Fruit fly (Drosophila melanogaster) whole organism, prepupa: ENCODE data around the gene HDAC1.

Source experiments
- Blimp-1 ChIP-seq: fragments of 200-800 bp; sonication (Bioruptor generic); optimal IDR thresholded peaks from 3 replicates; lab custom pipeline; 2017; ENCODE audit warnings: missing biosample characterization, missing genetic modification characterization, mild to moderate bottlenecking, moderate library complexity, missing genetic modification reagents
- CG10669 ChIP-seq: fragments of 200-800 bp; sonication (Bioruptor generic); optimal IDR thresholded peaks from 3 replicates; lab custom pipeline; 2018; ENCODE audit warnings: missing biosample characterization, mild to moderate bottlenecking, missing genetic modification characterization, moderate library complexity
- CG11294 ChIP-seq: fragments of 200-800 bp; sonication (Bioruptor generic); IDR thresholded peaks from 2 replicates; pipeline ENCODE4 v1.3.6; 2022; ENCODE audit warnings: missing biosample characterization, missing genetic modification characterization
- CG11762 ChIP-seq: fragments of 200-800 bp; sonication (Bioruptor generic); optimal IDR thresholded peaks from 3 replicates; lab custom pipeline; 2016; ENCODE audit warnings: missing biosample characterization, missing genetic modification characterization; ENCODE audit not compliant: insufficient read depth
- CG11902 ChIP-seq: fragments of 200-800 bp; sonication (Bioruptor generic); optimal IDR thresholded peaks from 3 replicates; lab custom pipeline; 2016; ENCODE audit warnings: missing biosample characterization, missing genetic modification characterization
- CG15336 ChIP-seq: fragments of 200-800 bp; sonication (Bioruptor generic); IDR thresholded peaks from 2 replicates; pipeline ENCODE4 v1.3.6; 2022; ENCODE audit warnings: missing biosample characterization, missing genetic modification characterization
- CG1621 ChIP-seq: fragments of 200-800 bp; sonication (Bioruptor generic); optimal IDR thresholded peaks from 3 replicates; lab custom pipeline; 2018; ENCODE audit warnings: missing biosample characterization, mild to moderate bottlenecking, missing genetic modification characterization
- CG16779 ChIP-seq: fragments of 200-800 bp; sonication (Bioruptor generic); optimal IDR thresholded peaks from 3 replicates; lab custom pipeline; 2017; ENCODE audit warnings: missing biosample characterization, mild to moderate bottlenecking, missing genetic modification characterization
- CG3032 ChIP-seq: fragments of 200-800 bp; optimal IDR thresholded peaks from 2 replicates; lab custom pipeline; 2019; ENCODE audit warnings: missing biosample characterization, mild to moderate bottlenecking, missing genetic modification characterization, moderate library complexity
- CG32006 ChIP-seq: fragments of 200-800 bp; sonication (Bioruptor generic); optimal IDR thresholded peaks from 3 replicates; lab custom pipeline; 2017; ENCODE audit warnings: missing biosample characterization, mild to moderate bottlenecking, missing genetic modification characterization
- CG3919 ChIP-seq: fragments of 200-800 bp; sonication (Bioruptor generic); optimal IDR thresholded peaks from 3 replicates; lab custom pipeline; 2016; ENCODE audit warnings: missing biosample characterization, missing genetic modification characterization
- CG4318 ChIP-seq: fragments of 200-800 bp; sonication (Bioruptor generic); optimal IDR thresholded peaks from 3 replicates; lab custom pipeline; 2017; ENCODE audit warnings: missing biosample characterization, mild to moderate bottlenecking, missing genetic modification characterization
- CG6276 ChIP-seq: fragments of 200-800 bp; sonication (Bioruptor generic); optimal IDR thresholded peaks from 2 replicates; lab custom pipeline; 2017; ENCODE audit warnings: missing biosample characterization, mild to moderate bottlenecking, missing genetic modification characterization
- CG6792 ChIP-seq: fragments of 200-800 bp; sonication (Bioruptor generic); optimal IDR thresholded peaks from 3 replicates; lab custom pipeline; 2016; ENCODE audit warnings: missing biosample characterization, missing genetic modification characterization
- CG6808 ChIP-seq: fragments of 200-800 bp; sonication (Bioruptor generic); optimal IDR thresholded peaks from 3 replicates; lab custom pipeline; 2017; ENCODE audit warnings: missing biosample characterization, missing genetic modification characterization, mild to moderate bottlenecking, moderate library complexity, missing genetic modification reagents
- CG6854 ChIP-seq: fragments of 200-800 bp; sonication (Bioruptor generic); optimal IDR thresholded peaks from 2 replicates; lab custom pipeline; 2017; ENCODE audit warnings: missing biosample characterization, mild to moderate bottlenecking, missing genetic modification characterization
- CG8119 ChIP-seq: fragments of 200-800 bp; sonication (Bioruptor generic); IDR thresholded peaks from 3 replicates; pipeline ENCODE4 v1.3.6; 2022; ENCODE audit warnings: missing biosample characterization, missing genetic modification characterization
- CG8319 ChIP-seq: fragments of 200-800 bp; sonication (Bioruptor generic); optimal IDR thresholded peaks from 3 replicates; lab custom pipeline; 2016; ENCODE audit warnings: missing biosample characterization, missing genetic modification characterization
- CG8632 ChIP-seq: fragments of 200-800 bp; sonication (Bioruptor generic); optimal IDR thresholded peaks from 3 replicates; lab custom pipeline; 2016; ENCODE audit warnings: missing biosample characterization, missing genetic modification characterization
- Eip78C ChIP-seq: fragments of 200-800 bp; sonication (Bioruptor generic); peaks from one replicate; lab custom pipeline; 2016; ENCODE audit warnings: missing biosample characterization, missing genetic modification characterization
- Hr38 ChIP-seq: sonication (Bioruptor generic); optimal IDR thresholded peaks from 2 replicates; lab custom pipeline; 2016; ENCODE audit warnings: missing biosample characterization, missing genetic modification characterization
- Hr4 ChIP-seq: fragments of 200-800 bp; sonication (Bioruptor generic); optimal IDR thresholded peaks from 3 replicates; lab custom pipeline; 2016; ENCODE audit warnings: missing biosample characterization, missing genetic modification characterization
- Lpt ChIP-seq: fragments of 200-800 bp; sonication (Bioruptor generic); optimal IDR thresholded peaks from 3 replicates; lab custom pipeline; 2016; ENCODE audit warnings: missing biosample characterization, missing genetic modification characterization
- Met ChIP-seq: fragments of 200-800 bp; sonication (Bioruptor generic); optimal IDR thresholded peaks from 3 replicates; lab custom pipeline; 2016; ENCODE audit warnings: missing biosample characterization, missing genetic modification characterization
- Smox ChIP-seq: fragments of 200-800 bp; sonication (Bioruptor generic); optimal IDR thresholded peaks from 3 replicates; lab custom pipeline; 2016; ENCODE audit warnings: missing biosample characterization, missing genetic modification characterization
- Sox102F ChIP-seq: fragments of 200-800 bp; sonication (Bioruptor generic); optimal IDR thresholded peaks from 2 replicates; lab custom pipeline; 2016; ENCODE audit warnings: missing biosample characterization, mild to moderate bottlenecking, missing genetic modification characterization
- Sox14 ChIP-seq: fragments of 200-800 bp; sonication (Bioruptor generic); optimal IDR thresholded peaks from 3 replicates; lab custom pipeline; 2016; ENCODE audit warnings: missing biosample characterization, missing genetic modification characterization
- Sox15 ChIP-seq: fragments of 200-800 bp; sonication (Bioruptor generic); optimal IDR thresholded peaks from 3 replicates; lab custom pipeline; 2016; ENCODE audit warnings: missing biosample characterization, missing genetic modification characterization
- achi ChIP-seq: fragments of 200-800 bp; sonication (Bioruptor generic); optimal IDR thresholded peaks from 3 replicates; lab custom pipeline; 2016; ENCODE audit warnings: missing biosample characterization, missing genetic modification characterization
- acj6 ChIP-seq: fragments of 200-800 bp; sonication (Bioruptor generic); optimal IDR thresholded peaks from 3 replicates; lab custom pipeline; 2016; ENCODE audit warnings: missing biosample characterization, missing genetic modification characterization
- cyc ChIP-seq: fragments of 200-800 bp; sonication (Bioruptor generic); optimal IDR thresholded peaks from 3 replicates; lab custom pipeline; 2016; ENCODE audit warnings: missing biosample characterization, missing genetic modification characterization
- dac ChIP-seq: fragments of 200-800 bp; sonication (Bioruptor generic); optimal IDR thresholded peaks from 2 replicates; lab custom pipeline; 2017; ENCODE audit warnings: missing biosample characterization, mild to moderate bottlenecking, missing genetic modification characterization
- dsx ChIP-seq: fragments of 200-800 bp; optimal IDR thresholded peaks from 3 replicates; lab custom pipeline; 2019; ENCODE audit warnings: missing biosample characterization, mild to moderate bottlenecking, missing genetic modification characterization, moderate library complexity; ENCODE audit not compliant: poor library complexity, severe bottlenecking
- eg ChIP-seq: fragments of 200-800 bp; sonication (Bioruptor generic); IDR thresholded peaks from 3 replicates; pipeline ENCODE4 v1.3.6; 2022; ENCODE audit warnings: missing biosample characterization, missing genetic modification characterization
- esn ChIP-seq: fragments of 200-800 bp; sonication (Bioruptor generic); optimal IDR thresholded peaks from 2 replicates; lab custom pipeline; 2016; ENCODE audit warnings: missing biosample characterization, mild to moderate bottlenecking, missing genetic modification characterization, moderate library complexity
- fkh ChIP-seq: fragments of 200-800 bp; sonication (Bioruptor generic); optimal IDR thresholded peaks from 3 replicates; lab custom pipeline; 2017; ENCODE audit warnings: missing biosample characterization, mild to moderate bottlenecking, missing genetic modification characterization, moderate library complexity
- lz ChIP-seq: fragments of 200-800 bp; sonication (Bioruptor generic); optimal IDR thresholded peaks from 3 replicates; lab custom pipeline; 2016; ENCODE audit warnings: missing biosample characterization, missing genetic modification characterization
- salr ChIP-seq, 2 experiments: fragments of 200-800 bp; sonication (Bioruptor generic); optimal IDR thresholded peaks; 3 replicates each; lab custom pipeline; 2016 to 2018; ENCODE audit warnings: missing biosample characterization in 2 of 2, missing genetic modification characterization in 2 of 2, mild to moderate bottlenecking in 1 of 2
- ss ChIP-seq, 2 experiments: fragments of 200-800 bp; sonication (Bioruptor generic); optimal IDR thresholded peaks; 2 replicates in 1 of 2; 3 replicates in 1 of 2; lab custom pipeline; 2017 to 2018; ENCODE audit warnings: mild to moderate bottlenecking in 2 of 2, missing biosample characterization in 2 of 2, missing genetic modification characterization in 2 of 2, moderate library complexity in 1 of 2
- svp ChIP-seq: fragments of 200-800 bp; sonication (Bioruptor generic); peaks from one replicate; lab custom pipeline; 2016; ENCODE audit warnings: missing biosample characterization, missing genetic modification characterization
- topi ChIP-seq: fragments of 200-800 bp; sonication (Bioruptor generic); optimal IDR thresholded peaks from 3 replicates; lab custom pipeline; 2016; ENCODE audit warnings: missing biosample characterization, missing genetic modification characterization
- vri ChIP-seq: fragments of 200-800 bp; sonication (Bioruptor generic); optimal IDR thresholded peaks from 3 replicates; lab custom pipeline; 2016; ENCODE audit warnings: missing biosample characterization, mild to moderate bottlenecking, missing genetic modification characterization

The HDAC1 gene

DNA sequence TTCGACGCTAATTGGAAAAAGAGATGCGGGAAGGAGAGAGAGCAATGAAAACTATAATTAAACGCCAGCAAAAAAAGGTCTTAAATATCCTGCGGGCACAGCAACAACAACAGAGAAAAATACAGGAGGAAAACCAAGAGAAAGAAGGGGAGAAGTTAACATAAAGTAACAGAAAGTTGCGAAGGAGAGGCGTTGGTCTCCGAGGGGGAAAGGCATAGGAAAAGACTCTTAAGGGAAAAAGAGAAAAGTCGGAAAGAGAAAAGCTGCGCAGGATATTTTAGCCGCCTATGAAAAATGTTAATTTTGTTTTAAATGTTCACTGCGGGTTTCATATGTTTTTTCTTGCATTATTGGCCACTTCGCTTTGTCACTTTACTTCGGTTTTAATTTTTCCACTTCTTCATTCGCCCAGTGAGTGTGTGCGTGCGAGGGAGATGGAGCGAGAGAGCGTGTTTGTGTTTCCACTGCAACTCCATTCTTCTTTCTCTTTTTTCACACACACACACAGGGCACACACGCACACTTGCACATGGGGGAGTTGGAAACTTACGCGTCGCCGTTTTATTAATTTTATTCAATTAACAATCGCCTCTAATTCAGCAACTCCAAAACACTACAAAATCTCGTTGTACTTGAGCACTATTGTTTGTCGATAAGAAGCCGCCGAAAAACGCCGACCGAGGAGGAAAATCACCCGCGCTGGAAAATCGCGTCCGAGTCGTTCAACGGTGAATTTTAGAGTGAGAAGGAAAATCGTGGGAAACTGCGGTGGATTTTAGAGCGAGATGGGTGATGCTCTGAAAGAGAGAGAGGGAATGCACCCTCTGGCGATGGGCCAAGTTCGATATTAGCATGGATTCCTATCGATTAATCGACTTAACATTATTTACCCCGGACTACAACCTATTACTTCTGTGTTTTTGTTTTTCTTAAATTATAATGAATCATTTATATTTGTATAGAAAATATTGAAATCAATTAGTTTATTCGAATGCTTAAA, 847 bp upstream of the HDAC1 start, which contains the start of gene Src64B (continued):
- peak; percentile 7 for TF ChIP-seq lz (GFP tag; lab: Kevin White, UChicago)
- no peak for TF ChIP-seq CG8632 (GFP tag; lab: Kevin White, UChicago)
- TF ChIP-seq CG6276 (GFP tag; lab: Kevin White, UChicago) = peak; percentile 40
- TF ChIP-seq dac = no peak
- no peak for TF ChIP-seq CG3032 (tag; lab: Kevin White, UChicago)
- TF ChIP-seq Met (GFP tag; lab: Kevin White, UChicago) = peak; percentile 50
- peak; percentile 30 for TF ChIP-seq esn (GFP tag; lab: Kevin White, UChicago)
- TF ChIP-seq Smox (GFP tag; lab: Kevin White, UChicago) = peak; percentile 7
- TF ChIP-seq CG11762 (GFP tag; lab: Kevin White, UChicago) = no peak
- TF ChIP-seq fkh (GFP tag; lab: Kevin White, UChicago) = peak; percentile 57
- TF ChIP-seq Hr38 = no peak
- TF ChIP-seq achi (GFP tag; lab: Kevin White, UChicago) = peak; percentile 34
- no peak for TF ChIP-seq CG10669 (GFP tag; lab: Kevin White, UChicago)
- TF ChIP-seq Hr4 (GFP tag; lab: Kevin White, UChicago) = no peak
- no peak for TF ChIP-seq acj6
- peak; percentile 55 for TF ChIP-seq Sox14 (GFP tag; lab: Kevin White, UChicago)
- no peak for TF ChIP-seq CG8319 (GFP tag; lab: Kevin White, UChicago)
- peak; percentile 39 for TF ChIP-seq CG3919
- peak; percentile 58; the same call in 1 of the 2 replicates for TF ChIP-seq CG15336 (GFP tag; lab: Robert Waterston, UW)
- TF ChIP-seq CG6808 (GFP tag; lab: Kevin White, UChicago) = peak; percentile 60
- TF ChIP-seq CG8119 = peak; percentile 51; the same call in 2 of the 3 replicates
- TF ChIP-seq Eip78C (GFP tag; lab: Kevin White, UChicago) = peak; percentile 73
- TF ChIP-seq CG16779 = peak; percentile 35
- no peak for TF ChIP-seq cyc
- peak; percentile 53 for TF ChIP-seq Sox102F (GFP tag; lab: Kevin White, UChicago)
- TF ChIP-seq Blimp-1 (GFP tag; lab: Kevin White, UChicago) = no peak

DNA sequence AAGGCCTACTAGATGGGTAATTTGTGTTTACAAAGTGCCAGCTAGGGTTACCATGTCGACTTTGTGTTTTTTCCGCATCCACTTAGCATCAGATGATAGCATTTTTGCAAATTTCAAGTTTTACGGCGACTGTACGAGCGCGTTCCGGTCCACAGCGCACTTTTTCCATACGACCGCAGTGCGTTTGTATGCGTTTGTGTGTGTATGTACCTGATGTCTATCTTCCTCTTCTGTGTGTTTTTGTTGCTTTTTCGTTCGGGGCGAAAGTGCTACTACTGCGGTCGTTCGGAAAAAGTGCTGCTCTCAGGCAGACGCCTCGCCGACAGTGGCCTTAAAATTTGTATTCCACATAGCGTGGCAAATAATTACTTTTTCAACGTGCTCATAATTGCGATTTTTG, 478 bp downstream of the HDAC1 start:
- TF ChIP-seq CG4318 (GFP tag; lab: Kevin White, UChicago) (no peak), ss (GFP tag; optimal IDR thresholded peaks at IDR 0.05; lab: Kevin White, UChicago) (peak; percentile 3 to 16), Blimp-1 (GFP tag; lab: Kevin White, UChicago) (peak; percentile 90), CG1621 (no peak), vri (GFP tag; lab: Kevin White, UChicago) (no peak), CG11294 (GFP tag; lab: Robert Waterston, UW) (no peak), eg (GFP tag; lab: Robert Waterston, UW) (0 out of 3 replicates have a peak, but pooled peaks have one; percentile 6), svp (GFP tag; lab: Kevin White, UChicago) (peak; percentile 49), CG32006 (GFP tag; lab: Kevin White, UChicago) (no peak), CG6808 (GFP tag; lab: Kevin White, UChicago) (peak; percentile 4), Sox15 (no peak), acj6 (no peak), CG15336 (GFP tag; lab: Robert Waterston, UW) (peak; percentile 46; the same call in 1 of the 2 replicates), dsx (GFP tag; lab: Kevin White, UChicago) (peak; percentile 8)

DNA sequence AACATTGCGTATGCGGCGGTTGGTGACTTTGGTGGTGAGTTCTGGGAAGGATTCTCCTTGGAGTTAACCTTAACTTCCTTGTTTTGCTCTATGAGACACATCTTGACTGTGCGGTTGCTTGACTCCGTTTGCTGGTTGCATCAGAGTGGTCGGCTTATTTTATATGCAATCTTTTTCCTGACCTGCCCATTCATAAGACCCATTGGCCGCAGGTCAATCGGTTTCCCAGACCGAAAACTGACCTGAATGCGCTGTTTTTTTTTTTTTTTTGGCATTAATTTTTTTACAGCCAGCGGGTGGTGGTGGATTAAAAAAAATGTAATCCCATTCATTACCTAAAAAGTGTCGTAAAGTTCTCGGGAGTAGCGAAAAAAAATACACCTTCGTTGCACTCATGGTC, 8.2 kb downstream of the HDAC1 start, which contains the start of gene CG13716:
CG13716 (minus strand) TSS at position 101 of the 400 bp plus-strand sequence.
- no peak for TF ChIP-seq CG32006 (GFP tag; lab: Kevin White, UChicago)
- TF ChIP-seq CG11762 (GFP tag; lab: Kevin White, UChicago) = no peak
- TF ChIP-seq eg (GFP tag; lab: Robert Waterston, UW) = no peak
- TF ChIP-seq vri (GFP tag; lab: Kevin White, UChicago) = no peak
- no peak for TF ChIP-seq salr (GFP tag; optimal IDR thresholded peaks at IDR 0.05; lab: Kevin White, UChicago)
- no peak for TF ChIP-seq Eip78C (GFP tag; lab: Kevin White, UChicago)
- no peak for TF ChIP-seq Lpt (GFP tag; lab: Kevin White, UChicago)
- TF ChIP-seq topi = no peak
- TF ChIP-seq CG11902 (GFP tag; lab: Kevin White, UChicago) = no peak
- TF ChIP-seq CG10669 (GFP tag; lab: Kevin White, UChicago) = no peak
- TF ChIP-seq CG8319 (GFP tag; lab: Kevin White, UChicago) = no peak
- no peak for TF ChIP-seq CG6792 (GFP tag; lab: Kevin White, UChicago)
- no peak for TF ChIP-seq achi (GFP tag; lab: Kevin White, UChicago)
- no peak for TF ChIP-seq CG3032 (tag; lab: Kevin White, UChicago)
- TF ChIP-seq CG6808 (GFP tag; lab: Kevin White, UChicago) = no peak
- TF ChIP-seq CG6854 (GFP tag; lab: Kevin White, UChicago) = no peak
